Worm (Caenorhabditis elegans) whole organism, L1 larva: ENCODE results near the gene cgef-1.

Experiments used
- C34B4.2 ChIP-seq: sonication (generic microtip); optimal IDR thresholded peaks from 2 replicates; lab custom pipeline; 2017; ENCODE audit warnings: mild to moderate bottlenecking, missing genetic modification characterization, missing compliant biosample characterization
- F16B12.6 ChIP-seq: fragments of 150-350 bp; optimal IDR thresholded peaks from 2 replicates; lab custom pipeline; 2014; ENCODE audit warnings: missing biosample characterization, missing genetic modification characterization
- aha-1 ChIP-seq: fragments of 150-350 bp; optimal IDR thresholded peaks from 2 replicates; lab custom pipeline; 2014; ENCODE audit warnings: missing biosample characterization, missing genetic modification characterization
- aly-2 ChIP-seq: fragments of 150-350 bp; optimal IDR thresholded peaks from 2 replicates; lab custom pipeline; 2014; ENCODE audit warnings: missing biosample characterization, missing genetic modification characterization
- ceh-8 ChIP-seq: fragments of 200-800 bp; sonication (Bioruptor generic); optimal IDR thresholded peaks from 2 replicates; lab custom pipeline; 2018; ENCODE audit warnings: mild to moderate bottlenecking, missing genetic modification characterization, moderate library complexity, missing compliant biosample characterization
- ces-1 ChIP-seq: fragments of 150-350 bp; optimal IDR thresholded peaks from 2 replicates; lab custom pipeline; 2014; ENCODE audit warnings: missing biosample characterization, missing genetic modification reagents, missing genetic modification characterization
- dsc-1 ChIP-seq: sonication (generic microtip); optimal IDR thresholded peaks from 2 replicates; lab custom pipeline; 2016; ENCODE audit warnings: mild to moderate bottlenecking, missing genetic modification characterization, missing compliant biosample characterization
- efl-1 ChIP-seq, 4 experiments: fragments of 150-350 bp; optimal IDR thresholded peaks in 3 of 4; peaks in 1 of 4; 1 replicate in 1 of 4; 2 replicates in 3 of 4; lab custom pipeline; 2014; ENCODE audit warnings: missing biosample characterization in 2 of 4, missing genetic modification characterization in 2 of 4, missing genetic modification reagents in 2 of 4
- egl-13 ChIP-seq: sonication (generic microtip); optimal IDR thresholded peaks from 2 replicates; lab custom pipeline; 2016; ENCODE audit warnings: missing genotype, missing genetic modification reagents, missing genetic modification characterization, missing compliant biosample characterization
- egl-27 ChIP-seq, 2 experiments: fragments of 150-350 bp in 1 of 2; sonication (generic microtip); optimal IDR thresholded peaks; 3 replicates each; lab custom pipeline; 2017 to 2018; ENCODE audit warnings: missing biosample characterization in 2 of 2, missing genetic modification characterization in 2 of 2, missing genetic modification reagents in 2 of 2
- elt-3 ChIP-seq, 6 experiments: fragments of 150-350 bp in 1 of 6; sonication (generic microtip); optimal IDR thresholded peaks; 2 replicates each; lab custom pipeline; 2017 to 2018; ENCODE audit warnings: missing biosample characterization in 6 of 6, missing genetic modification characterization in 6 of 6, inconsistent platforms in 1 of 6
- ets-5 ChIP-seq: fragments of 200-800 bp; sonication (Bioruptor generic); IDR thresholded peaks from 2 replicates; pipeline ENCODE4 v1.3.6; 2022; ENCODE audit warnings: missing genetic modification characterization, missing compliant biosample characterization
- fkh-8 ChIP-seq: sonication (generic microtip); optimal IDR thresholded peaks from 2 replicates; lab custom pipeline; 2016; ENCODE audit warnings: mild to moderate bottlenecking, missing genetic modification characterization, missing compliant biosample characterization
- hlh-4 ChIP-seq: sonication (generic microtip); optimal IDR thresholded peaks from 2 replicates; lab custom pipeline; 2016; ENCODE audit warnings: mild to moderate bottlenecking, missing genetic modification characterization, missing compliant biosample characterization
- lin-14 ChIP-seq: fragments of 200-800 bp; sonication (Bioruptor generic); optimal IDR thresholded peaks from 2 replicates; lab custom pipeline; 2018; ENCODE audit warnings: mild to moderate bottlenecking, missing genetic modification characterization, moderate library complexity, missing compliant biosample characterization
- lin-35 ChIP-seq, 2 experiments: fragments of 150-350 bp; optimal IDR thresholded peaks; 2 replicates each; lab custom pipeline; 2014; ENCODE audit warnings: missing biosample characterization in 2 of 2, missing genetic modification characterization in 2 of 2, missing genetic modification reagents in 2 of 2
- lin-39 ChIP-seq: fragments of 150-350 bp; optimal IDR thresholded peaks from 2 replicates; lab custom pipeline; 2014; ENCODE audit warnings: missing biosample characterization, missing genetic modification reagents, missing genetic modification characterization
- mef-2 ChIP-seq: fragments of 150-350 bp; optimal IDR thresholded peaks from 2 replicates; lab custom pipeline; 2014; ENCODE audit warnings: missing biosample characterization, missing genetic modification characterization
- nhr-11 ChIP-seq: fragments of 150-350 bp; optimal IDR thresholded peaks from 2 replicates; lab custom pipeline; 2014; ENCODE audit warnings: missing biosample characterization, missing genetic modification characterization
- nhr-19 ChIP-seq: fragments of 200-800 bp; sonication (Bioruptor generic); conservative IDR thresholded peaks from 2 replicates; pipeline ENCODE4 v1.3.6; 2022; ENCODE audit warnings: missing genetic modification characterization, missing compliant biosample characterization
- nhr-20 ChIP-seq: sonication (generic microtip); optimal IDR thresholded peaks from 2 replicates; lab custom pipeline; 2016; ENCODE audit warnings: mild to moderate bottlenecking, missing genetic modification characterization, missing compliant biosample characterization
- nhr-47 ChIP-seq: sonication (generic microtip); optimal IDR thresholded peaks from 2 replicates; lab custom pipeline; 2016; ENCODE audit warnings: mild to moderate bottlenecking, missing genetic modification characterization, moderate library complexity, missing compliant biosample characterization
- nhr-71 ChIP-seq: sonication (generic microtip); optimal IDR thresholded peaks from 2 replicates; lab custom pipeline; 2016; ENCODE audit warnings: mild to moderate bottlenecking, missing genetic modification characterization, moderate library complexity, missing compliant biosample characterization
- nhr-77 ChIP-seq: fragments of 150-350 bp; optimal IDR thresholded peaks from 2 replicates; lab custom pipeline; 2014; ENCODE audit warnings: missing biosample characterization, missing genetic modification characterization
- nhr-84 ChIP-seq: sonication (generic microtip); optimal IDR thresholded peaks from 2 replicates; lab custom pipeline; 2017; ENCODE audit warnings: missing biosample characterization, missing genetic modification characterization
- nhr-85 ChIP-seq: sonication (generic microtip); peaks from one replicate; lab custom pipeline; 2016; ENCODE audit warnings: missing genetic modification characterization, inconsistent platforms, missing compliant biosample characterization
- nhr-90 ChIP-seq: sonication (generic microtip); optimal IDR thresholded peaks from 2 replicates; lab custom pipeline; 2016; ENCODE audit warnings: mild to moderate bottlenecking, missing genetic modification characterization, missing compliant biosample characterization; ENCODE audit not compliant: poor library complexity
- pax-3 ChIP-seq: fragments of 200-800 bp; sonication (Bioruptor generic); optimal IDR thresholded peaks from 2 replicates; lab custom pipeline; 2018; ENCODE audit warnings: mild to moderate bottlenecking, missing genetic modification characterization, moderate library complexity, missing compliant biosample characterization
- pqm-1 ChIP-seq: sonication (generic microtip); optimal IDR thresholded peaks from 3 replicates; lab custom pipeline; 2017; ENCODE audit warnings: missing biosample characterization, missing genetic modification characterization
- sox-4 ChIP-seq: sonication (generic microtip); optimal IDR thresholded peaks from 2 replicates; lab custom pipeline; 2016; ENCODE audit warnings: missing genetic modification characterization, missing compliant biosample characterization
- swsn-7 ChIP-seq: sonication (generic microtip); optimal IDR thresholded peaks from 2 replicates; lab custom pipeline; 2016; ENCODE audit warnings: missing genetic modification characterization, missing compliant biosample characterization
- tlp-1 ChIP-seq: fragments of 150-350 bp; optimal IDR thresholded peaks from 2 replicates; lab custom pipeline; 2014; ENCODE audit warnings: missing biosample characterization, missing genetic modification characterization
- unc-98 ChIP-seq: fragments of 200-800 bp; sonication (Bioruptor generic); IDR thresholded peaks from 2 replicates; pipeline ENCODE4 v1.3.6; 2022; ENCODE audit warnings: missing genetic modification characterization, missing compliant biosample characterization
- ztf-11 ChIP-seq, 2 experiments: sonication (generic microtip); optimal IDR thresholded peaks; 2 replicates each; lab custom pipeline; 2016 to 2017; ENCODE audit warnings: missing genetic modification characterization in 2 of 2, missing biosample characterization in 1 of 2, missing compliant biosample characterization in 1 of 2
- ztf-4 ChIP-seq: fragments of 150-350 bp; optimal IDR thresholded peaks from 2 replicates; lab custom pipeline; 2014; ENCODE audit warnings: missing biosample characterization, missing genetic modification characterization

Gene cgef-1

ce11 chrX:2819747-2820146 is 47.9 kb downstream of the cgef-1 start:
- TF ChIP-seq fkh-8 (tag; lab: Kevin White, UChicago) (peak; percentile 90), nhr-47 (peak; percentile 48), ztf-4 (tag; lab: Kevin White, UChicago) (peak; percentile 26), hlh-4 (tag; lab: Kevin White, UChicago) (peak; percentile 58), nhr-71 (tag; lab: Kevin White, UChicago) (peak; percentile 70), lin-14 (GFP tag; lab: Kevin White, UChicago) (peak; percentile 29), sox-4 (peak; percentile 45), aly-2 (tag; lab: Kevin White, UChicago) (no peak), F16B12.6 (no peak)

ce11 chrX:2820148-2820547 is 48.3 kb downstream of the cgef-1 start, which contains the start of gene tsp-6:
tsp-6 (plus strand) TSS chrX:2820448.
- TF ChIP-seq egl-13 (tag; lab: Kevin White, UChicago): no peak
- no peak for TF ChIP-seq nhr-84 (tag; lab: Kevin White, UChicago)
- TF ChIP-seq unc-98 (GFP tag; lab: Robert Waterston, UW): no peak
- no peak for TF ChIP-seq nhr-20
- no peak for TF ChIP-seq ztf-11 (tag; optimal IDR thresholded peaks at IDR 0.05; lab: Kevin White, UChicago)
- no peak for TF ChIP-seq ces-1
- TF ChIP-seq lin-35 (GFP tag; optimal IDR thresholded peaks at IDR 0.05; lab: Kevin White, UChicago): no peak
- no peak for TF ChIP-seq ets-5 (GFP tag; lab: Robert Waterston, UW)
- TF ChIP-seq tlp-1 (tag; lab: Kevin White, UChicago): no peak
- TF ChIP-seq nhr-19 (GFP tag; lab: Robert Waterston, UW): no peak
- no peak for TF ChIP-seq aha-1 (tag; lab: Kevin White, UChicago)
- TF ChIP-seq nhr-90 (tag; lab: Kevin White, UChicago): no peak
- no peak for TF ChIP-seq C34B4.2 (tag; lab: Kevin White, UChicago)

DNA sequence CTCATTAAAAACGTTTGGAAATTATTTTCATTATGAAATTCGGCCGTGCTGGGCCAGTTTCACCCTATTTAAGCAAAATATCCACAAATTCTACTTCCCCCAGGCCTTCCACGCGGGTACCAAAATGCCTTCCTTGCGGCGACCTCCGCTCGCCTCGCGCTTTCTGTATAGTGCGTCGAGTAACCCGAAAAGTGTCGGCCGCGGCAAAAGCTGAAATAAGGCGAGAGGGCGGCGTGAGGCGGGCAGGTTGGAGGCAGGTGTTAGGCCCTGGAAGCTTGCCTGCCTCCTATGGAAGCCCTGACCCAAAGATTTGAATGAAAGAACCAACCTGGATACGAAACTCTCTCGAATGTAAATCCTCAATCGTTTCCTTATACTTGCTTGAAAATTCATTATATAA is 54.5 kb downstream of the cgef-1 start:
- no peak for TF ChIP-seq lin-39 (tag; lab: Kevin White, UChicago)
- TF ChIP-seq nhr-11 (tag; lab: Kevin White, UChicago): no peak
- no peak for TF ChIP-seq elt-3 (tag; optimal IDR thresholded peaks at IDR 0.05; lab: Kevin White, UChicago)
- TF ChIP-seq, all 84 proteins: peak for 0

DNA sequence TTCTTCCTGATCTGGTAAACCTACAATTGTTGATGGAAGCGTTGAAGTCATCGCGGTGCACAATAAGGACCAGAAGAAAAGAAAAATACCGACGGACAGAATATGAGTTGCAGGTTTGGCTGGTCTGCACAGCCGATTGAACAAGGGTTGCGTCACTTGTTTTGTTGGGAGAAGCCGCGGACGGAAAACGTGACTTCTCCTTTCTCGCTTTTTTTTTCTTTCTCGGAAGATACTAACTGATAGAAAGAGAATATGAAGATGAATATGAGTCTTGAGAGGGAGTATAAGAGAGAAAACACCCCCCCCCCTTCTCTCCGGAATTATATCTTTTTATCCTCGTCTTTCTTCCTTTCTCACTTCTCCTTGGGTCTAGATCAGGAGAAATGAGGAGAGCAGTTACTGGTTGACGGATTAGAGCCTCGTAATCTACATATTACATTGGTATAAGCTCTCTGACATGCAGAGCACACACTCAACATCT is 55.9 kb downstream of the cgef-1 start, which contains the start of gene ssr-2:
Gene ssr-2 (minus strand): TSS at position 51 of the 481 bp plus-strand sequence.
- no peak for TF ChIP-seq nhr-90 (tag; lab: Kevin White, UChicago)
- peak; percentile 55 for TF ChIP-seq pax-3 (tag; lab: Kevin White, UChicago)
- no peak for TF ChIP-seq ztf-11 (tag; optimal IDR thresholded peaks at IDR 0.05; lab: Kevin White, UChicago)
- TF ChIP-seq egl-13 (tag; lab: Kevin White, UChicago): peak; percentile 30
- no peak for TF ChIP-seq ztf-4 (tag; lab: Kevin White, UChicago)
- TF ChIP-seq pqm-1 (tag; lab: Kevin White, UChicago): no peak
- no peak for TF ChIP-seq nhr-85 (tag; lab: Kevin White, UChicago)
- peak; percentile 70 for TF ChIP-seq fkh-8 (tag; lab: Kevin White, UChicago)
- TF ChIP-seq nhr-77 (tag; lab: Kevin White, UChicago): no peak
- no peak for TF ChIP-seq sox-4
- TF ChIP-seq egl-27 (tag; optimal IDR thresholded peaks at IDR 0.05; lab: Kevin White, UChicago): no peak
- peak; percentile 29 for TF ChIP-seq nhr-47
- TF ChIP-seq dsc-1 (tag; lab: Kevin White, UChicago): peak; percentile 67
- TF ChIP-seq ceh-8 (GFP tag; lab: Kevin White, UChicago): no peak
- TF ChIP-seq lin-14 (GFP tag; lab: Kevin White, UChicago): peak; percentile 28
- TF ChIP-seq efl-1 (optimal IDR thresholded peaks at IDR 0.05; lab: Kevin White, UChicago): no peak
- peak in 1 of 2 experiments; percentile 51 for TF ChIP-seq efl-1 (GFP tag; optimal IDR thresholded peaks at IDR 0.05 in 1 of 2; lab: Kevin White, UChicago)
- TF ChIP-seq tlp-1 (tag; lab: Kevin White, UChicago): no peak
- no peak for TF ChIP-seq mef-2
- TF ChIP-seq swsn-7 (tag; lab: Kevin White, UChicago): no peak
